Fruit fly (Drosophila melanogaster): ENCODE results near the gene RnpS1.
A peak's percentile ranks its signal among the peaks of the same experiment; 100 is the strongest.

Gene RnpS1

dm6 chr3R:9502416-9502763, 49.4 kb upstream of the RnpS1 start, which contains the start of gene RhoL (continued):
- no peak for TF ChIP-seq CG8290 (GFP tag; optimal IDR thresholded peaks at IDR 0.05)
- TF ChIP-seq CG8290 (tag; optimal IDR thresholded peaks at IDR 0.05) = peak in 1 of 2 experiments; percentile 70
- no peak for TF ChIP-seq Gsc (GFP tag; IDR thresholded peaks at IDR 0.05)
- no peak for TF ChIP-seq wor (GFP tag; IDR thresholded peaks at IDR 0.05)
- TF ChIP-seq aop (GFP tag; IDR thresholded peaks at IDR 0.05) = no peak
- no peak for TF ChIP-seq CG15073 (GFP tag; optimal IDR thresholded peaks at IDR 0.05)
- TF ChIP-seq Dip2 (GFP tag; IDR thresholded peaks at IDR 0.05) = no peak
- TF ChIP-seq slp2 (GFP tag; optimal IDR thresholded peaks at IDR 0.05) = no peak
- no peak for TF ChIP-seq HLH54F (GFP tag; optimal IDR thresholded peaks at IDR 0.05)
- peak; percentile 32 for TF ChIP-seq CG6765 (GFP tag; optimal IDR thresholded peaks at IDR 0.05)
- TF ChIP-seq hth (optimal IDR thresholded peaks at IDR 0.05) = no peak
- no peak for TF ChIP-seq Sry-β (GFP tag; optimal IDR thresholded peaks at IDR 0.05)
- no peak for TF ChIP-seq CG7556 (GFP tag; optimal IDR thresholded peaks at IDR 0.05)
- no peak for TF ChIP-seq CG6254 (GFP tag; optimal IDR thresholded peaks at IDR 0.05)
- no peak for TF ChIP-seq hkb (optimal IDR thresholded peaks at IDR 0.05)
- peak; percentile 67; the same call in 1 of the 2 replicates for TF ChIP-seq hkb (GFP tag; IDR thresholded peaks at IDR 0.05)
- no peak for TF ChIP-seq Lpt (GFP tag; optimal IDR thresholded peaks at IDR 0.05)
- no peak for TF ChIP-seq ERR (GFP tag; optimal IDR thresholded peaks at IDR 0.05)
- peak; percentile 73; the same call in 2 of the 3 replicates for TF ChIP-seq ci (GFP tag; IDR thresholded peaks at IDR 0.05)
- TF ChIP-seq btn (GFP tag; optimal IDR thresholded peaks at IDR 0.05) = no peak
- no peak for TF ChIP-seq CG13775 (GFP tag; optimal IDR thresholded peaks at IDR 0.05)
- no peak for TF ChIP-seq CG7839 (tag; optimal IDR thresholded peaks at IDR 0.05)
- TF ChIP-seq ewg (GFP tag; optimal IDR thresholded peaks at IDR 0.05) = no peak
- TF ChIP-seq CkIIα-i1 (GFP tag; IDR thresholded peaks at IDR 0.05) = no peak
- TF ChIP-seq CG17361 (GFP tag; IDR thresholded peaks at IDR 0.05) = no peak
- no peak for TF ChIP-seq inv (GFP tag; IDR thresholded peaks at IDR 0.05; ENCODE audit: partially characterized antibody)
- no peak for TF ChIP-seq trem (tag; optimal IDR thresholded peaks at IDR 0.05)
- TF ChIP-seq Ravus (GFP tag; IDR thresholded peaks at IDR 0.05) = no peak
- TF ChIP-seq Deaf1 (tag; optimal IDR thresholded peaks at IDR 0.05) = peak; percentile 95
- TF ChIP-seq CG4404 (GFP tag; IDR thresholded peaks at IDR 0.05) = no peak
- no peak for TF ChIP-seq Camta (GFP tag; optimal IDR thresholded peaks at IDR 0.05)
- no peak for TF ChIP-seq CG2889 (GFP tag; IDR thresholded peaks at IDR 0.05)
- no peak for TF ChIP-seq Oaz (GFP tag; IDR thresholded peaks at IDR 0.05)
- TF ChIP-seq CG42726 (GFP tag; IDR thresholded peaks at IDR 0.05; ENCODE audit: partially characterized antibody) = peak; percentile 57; the same call in 1 of the 2 replicates
- TF ChIP-seq bowl (GFP tag; IDR thresholded peaks at IDR 0.05) = peak; percentile 70
- no peak for TF ChIP-seq row (GFP tag; IDR thresholded peaks at IDR 0.05)
- no peak for TF ChIP-seq Bteb2 (GFP tag; optimal IDR thresholded peaks at IDR 0.05)
- no peak for TF ChIP-seq Sox100B (GFP tag; optimal IDR thresholded peaks at IDR 0.05)
- TF ChIP-seq CG9876 (GFP tag; optimal IDR thresholded peaks at IDR 0.05) = no peak
- TF ChIP-seq stwl (tag; optimal IDR thresholded peaks at IDR 0.05) = no peak
- no peak for TF ChIP-seq nerfin-1 (tag; optimal IDR thresholded peaks at IDR 0.05)
- peak; percentile 75 for TF ChIP-seq HmgZ (tag; optimal IDR thresholded peaks at IDR 0.05)
- no peak for TF ChIP-seq zfh2 (GFP tag; optimal IDR thresholded peaks at IDR 0.05)
- TF ChIP-seq vnd (GFP tag; IDR thresholded peaks at IDR 0.05; ENCODE audit: partially characterized antibody) = no peak
- TF ChIP-seq sima (GFP tag; optimal IDR thresholded peaks at IDR 0.05) = no peak
- no peak for TF ChIP-seq sqz (GFP tag; optimal IDR thresholded peaks at IDR 0.05)
- no peak for TF ChIP-seq CG9437 (GFP tag; optimal IDR thresholded peaks at IDR 0.05)
- no peak for TF ChIP-seq CG2875 (GFP tag; optimal IDR thresholded peaks at IDR 0.05)
- no peak for TF ChIP-seq CG3407 (GFP tag; optimal IDR thresholded peaks at IDR 0.05)
- no peak for TF ChIP-seq CG6683 (GFP tag; optimal IDR thresholded peaks at IDR 0.05)
- TF ChIP-seq esg (GFP tag; conservative IDR thresholded peaks at IDR 0.05) = no peak
- no peak for TF ChIP-seq eve (GFP tag; optimal IDR thresholded peaks at IDR 0.05)
- TF ChIP-seq sob (GFP tag; IDR thresholded peaks at IDR 0.05) = no peak
- no peak for TF ChIP-seq CG18599 (GFP tag; optimal IDR thresholded peaks at IDR 0.05)
